Worm (Caenorhabditis elegans) whole organism, midembryonic: ENCODE measurements around the gene srxa-15.

Experiments used
- T22C8.4 ChIP-seq: fragments of 200-800 bp; sonication (Bioruptor generic); IDR thresholded peaks from 2 replicates; pipeline ENCODE4 v1.3.6; 2022; ENCODE audit warnings: missing genetic modification characterization, missing compliant biosample characterization
- flt-1 ChIP-seq: fragments of 200-800 bp; sonication (Bioruptor generic); IDR thresholded peaks from 2 replicates; pipeline ENCODE4 v1.3.6; 2022; ENCODE audit warnings: missing genetic modification characterization, missing compliant biosample characterization
- klf-2 ChIP-seq: fragments of 200-800 bp; sonication (Bioruptor generic); conservative IDR thresholded peaks from 2 replicates; pipeline ENCODE4 v1.3.6; 2022; ENCODE audit warnings: missing genetic modification reagents, missing genetic modification characterization, missing compliant biosample characterization
- med-1 ChIP-seq: sonication (generic microtip); optimal IDR thresholded peaks from 2 replicates; lab custom pipeline; 2017; ENCODE audit warnings: missing genetic modification characterization, mild to moderate bottlenecking, missing compliant biosample characterization, antibody characterized with exemption, missing genetic modification reagents; ENCODE audit not compliant: insufficient read depth
- ref-1 ChIP-seq: fragments of 200-800 bp; sonication (Bioruptor generic); conservative IDR thresholded peaks from 2 replicates; pipeline ENCODE4 v1.3.6; 2022; ENCODE audit warnings: missing genetic modification reagents, missing genetic modification characterization, missing compliant biosample characterization
- tab-1 ChIP-seq: fragments of 200-800 bp; sonication (Bioruptor generic); IDR thresholded peaks from 2 replicates; pipeline ENCODE4 v1.3.6; 2022; ENCODE audit warnings: missing genetic modification characterization, missing compliant biosample characterization
- ztf-23 ChIP-seq: fragments of 200-800 bp; sonication (Bioruptor generic); IDR thresholded peaks from 2 replicates; pipeline ENCODE4 v1.3.6; 2022; ENCODE audit warnings: missing genetic modification reagents, missing genetic modification characterization, missing compliant biosample characterization
- ztf-29 ChIP-seq: fragments of 200-800 bp; sonication (Bioruptor generic); IDR thresholded peaks from 2 replicates; pipeline ENCODE4 v1.3.6; 2022; ENCODE audit warnings: missing genetic modification reagents, missing genetic modification characterization, missing compliant biosample characterization

DNA sequence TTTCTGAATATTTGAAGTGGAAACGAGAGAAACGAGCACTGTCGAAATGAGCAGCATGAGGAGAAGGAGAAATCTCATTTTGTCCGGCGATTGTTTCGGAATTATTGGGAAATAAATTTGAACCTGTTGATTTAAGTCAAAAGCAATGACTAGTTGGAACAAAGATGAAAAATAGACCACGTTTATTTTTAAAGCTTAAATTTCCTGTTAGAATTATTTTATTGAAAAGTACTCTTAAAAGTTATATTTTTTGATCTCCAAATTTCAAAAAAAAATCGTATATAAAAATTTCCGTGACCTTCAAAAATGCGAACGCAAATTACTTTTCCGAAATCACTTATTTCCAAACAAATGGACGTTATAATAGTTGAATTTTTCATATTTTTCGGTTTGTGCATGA, 46.3 kb upstream of the srxa-15 start, which contains the start of gene F26F2.11:
- no peak for TF ChIP-seq flt-1 (GFP tag; lab: Robert Waterston, UW)
- TF ChIP-seq T22C8.4: no peak
- no peak for TF ChIP-seq ztf-29 (GFP tag; lab: Robert Waterston, UW)
- no peak for TF ChIP-seq tab-1 (GFP tag; lab: Robert Waterston, UW)
- TF ChIP-seq ztf-23 (GFP tag; lab: Robert Waterston, UW): no peak
- no peak for TF ChIP-seq klf-2 (GFP tag; lab: Robert Waterston, UW)
- TF ChIP-seq med-1 (GFP tag; lab: Kevin White, UChicago): no peak
- TF ChIP-seq ref-1: no peak
